Worm (Caenorhabditis elegans): ENCODE data around the gene pmp-3.

DNA sequence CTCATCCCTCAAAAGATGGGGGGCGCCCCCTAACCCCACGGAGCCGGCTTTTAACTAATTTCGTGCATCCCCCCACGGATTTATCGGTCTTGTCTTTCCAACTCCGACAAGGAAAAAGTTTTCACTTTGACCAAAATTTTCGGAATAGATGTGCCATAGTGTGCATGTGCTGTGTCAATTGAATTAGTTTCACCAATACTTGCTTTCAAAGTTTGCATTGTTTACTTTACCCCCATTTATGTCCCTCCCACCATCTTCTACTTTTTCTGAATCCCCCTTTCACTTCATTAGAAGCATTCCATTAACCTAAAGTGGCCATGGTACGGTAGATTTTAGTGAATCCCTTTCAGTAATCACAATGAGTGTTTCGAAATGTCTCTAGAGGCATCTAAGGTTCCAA is 28.8 kb upstream of the pmp-3 start:
- TF ChIP-seq W03F9.2 (tag; optimal IDR thresholded peaks at IDR 0.05) (no peak), him-1 (tag; optimal IDR thresholded peaks at IDR 0.05) (no peak), dao-5 (tag; optimal IDR thresholded peaks at IDR 0.05) (no peak)

Data from whole organism, L4/young adult.